Fruit fly (Drosophila melanogaster): ENCODE data around the gene Ir75a.

The Ir75a gene

dm6 chr3L:17846982-17847355, 29.2 kb upstream of the Ir75a start (continued):
- TF ChIP-seq CG30431 (GFP tag; optimal IDR thresholded peaks at IDR 0.05) (no peak), mirr (GFP tag; optimal IDR thresholded peaks at IDR 0.05) (no peak), dimm (GFP tag; IDR thresholded peaks at IDR 0.05) (no peak), CG15073 (GFP tag; optimal IDR thresholded peaks at IDR 0.05) (no peak), exex (tag; optimal IDR thresholded peaks at IDR 0.05) (no peak), dati (GFP tag; IDR thresholded peaks at IDR 0.05) (no peak), fru (optimal IDR thresholded peaks at IDR 0.05) (no peak), E2f1 (GFP tag; IDR thresholded peaks at IDR 0.05) (no peak), CG15479 (GFP tag; optimal IDR thresholded peaks at IDR 0.05) (no peak), CG3838 (GFP tag; optimal IDR thresholded peaks at IDR 0.05) (no peak), kay (GFP tag; optimal IDR thresholded peaks at IDR 0.05) (no peak), CG16813 (GFP tag; IDR thresholded peaks at IDR 0.05; ENCODE audit: partially characterized antibody) (peak; percentile 67), CG1603 (tag; optimal IDR thresholded peaks at IDR 0.05) (no peak), CG12391 (tag; optimal IDR thresholded peaks at IDR 0.05) (no peak), gro (GFP tag; optimal IDR thresholded peaks at IDR 0.05) (no peak), CG4854 (GFP tag; optimal IDR thresholded peaks at IDR 0.05) (no peak), odd (GFP tag; optimal IDR thresholded peaks at IDR 0.05) (no peak), C15 (GFP tag; IDR thresholded peaks at IDR 0.05) (no peak), fd64A (GFP tag; optimal IDR thresholded peaks at IDR 0.05) (no peak), E2f2 (GFP tag; IDR thresholded peaks at IDR 0.05) (peak; percentile 48), CG7987 (GFP tag; optimal IDR thresholded peaks at IDR 0.05) (no peak), Six4 (GFP tag; optimal IDR thresholded peaks at IDR 0.05) (no peak), dysf (GFP tag; IDR thresholded peaks at IDR 0.05) (0 out of 3 replicates have a peak, but pooled peaks have one; percentile 15), bsh (GFP tag; optimal IDR thresholded peaks at IDR 0.05) (no peak), Dll (GFP tag; IDR thresholded peaks at IDR 0.05; ENCODE audit: partially characterized antibody) (peak; percentile 76), Oli (tag; optimal IDR thresholded peaks at IDR 0.05) (no peak), mld (GFP tag; IDR thresholded peaks at IDR 0.05; ENCODE audit: partially characterized antibody) (peak; percentile 66; the same call in 1 of the 3 replicates), run (tag; optimal IDR thresholded peaks at IDR 0.05) (no peak), corto (GFP tag; optimal IDR thresholded peaks at IDR 0.05) (no peak), ase (GFP tag; IDR thresholded peaks at IDR 0.05) (no peak), Abd-B (GFP tag; optimal IDR thresholded peaks at IDR 0.05) (no peak), maf-S (GFP tag; optimal IDR thresholded peaks at IDR 0.05) (no peak), Med (GFP tag) (no peak), CG6254 (GFP tag; optimal IDR thresholded peaks at IDR 0.05) (no peak), cg (GFP tag; optimal IDR thresholded peaks at IDR 0.05) (no peak), knrl (GFP tag; IDR thresholded peaks at IDR 0.05; ENCODE audit: partially characterized antibody) (peak; percentile 61; the same call in 2 of the 3 replicates), CG31224 (GFP tag; IDR thresholded peaks at IDR 0.05) (no peak), CG1024 (GFP tag; IDR thresholded peaks at IDR 0.05) (no peak), Hey (tag; optimal IDR thresholded peaks at IDR 0.05) (no peak), Bgb (GFP tag; IDR thresholded peaks at IDR 0.05; ENCODE audit: partially characterized antibody) (peak; percentile 76), Bteb2 (GFP tag; optimal IDR thresholded peaks at IDR 0.05) (no peak), Dip2 (GFP tag; IDR thresholded peaks at IDR 0.05) (no peak), ttk (GFP tag; IDR thresholded peaks at IDR 0.05) (no peak), ranshi (GFP tag; IDR thresholded peaks at IDR 0.05) (no peak), tna (GFP tag; IDR thresholded peaks at IDR 0.05; ENCODE audit: partially characterized antibody) (peak; percentile 72), zfh2 (GFP tag; optimal IDR thresholded peaks at IDR 0.05) (peak; percentile 16), CG31365 (tag; optimal IDR thresholded peaks at IDR 0.05) (no peak), zfh1 (GFP tag; IDR thresholded peaks at IDR 0.05) (no peak), Side (GFP tag; optimal IDR thresholded peaks at IDR 0.05) (no peak), CG7786 (GFP tag; optimal IDR thresholded peaks at IDR 0.05) (no peak), Chrac-16 (GFP tag; optimal IDR thresholded peaks at IDR 0.05) (no peak), tup (GFP tag; optimal IDR thresholded peaks at IDR 0.05) (no peak)

All from whole organism, embryonic.